Worm (Caenorhabditis elegans) whole organism, midembryonic: ENCODE measurements around the gene T02H6.4.

ENCODE experiments used
- tab-1 ChIP-seq: fragments of 200-800 bp; sonication (Bioruptor generic); IDR thresholded peaks from 2 replicates; pipeline ENCODE4 v1.3.6; 2022; ENCODE audit warnings: missing genetic modification characterization, missing compliant biosample characterization
- ztf-29 ChIP-seq: fragments of 200-800 bp; sonication (Bioruptor generic); IDR thresholded peaks from 2 replicates; pipeline ENCODE4 v1.3.6; 2022; ENCODE audit warnings: missing genetic modification reagents, missing genetic modification characterization, missing compliant biosample characterization

DNA sequence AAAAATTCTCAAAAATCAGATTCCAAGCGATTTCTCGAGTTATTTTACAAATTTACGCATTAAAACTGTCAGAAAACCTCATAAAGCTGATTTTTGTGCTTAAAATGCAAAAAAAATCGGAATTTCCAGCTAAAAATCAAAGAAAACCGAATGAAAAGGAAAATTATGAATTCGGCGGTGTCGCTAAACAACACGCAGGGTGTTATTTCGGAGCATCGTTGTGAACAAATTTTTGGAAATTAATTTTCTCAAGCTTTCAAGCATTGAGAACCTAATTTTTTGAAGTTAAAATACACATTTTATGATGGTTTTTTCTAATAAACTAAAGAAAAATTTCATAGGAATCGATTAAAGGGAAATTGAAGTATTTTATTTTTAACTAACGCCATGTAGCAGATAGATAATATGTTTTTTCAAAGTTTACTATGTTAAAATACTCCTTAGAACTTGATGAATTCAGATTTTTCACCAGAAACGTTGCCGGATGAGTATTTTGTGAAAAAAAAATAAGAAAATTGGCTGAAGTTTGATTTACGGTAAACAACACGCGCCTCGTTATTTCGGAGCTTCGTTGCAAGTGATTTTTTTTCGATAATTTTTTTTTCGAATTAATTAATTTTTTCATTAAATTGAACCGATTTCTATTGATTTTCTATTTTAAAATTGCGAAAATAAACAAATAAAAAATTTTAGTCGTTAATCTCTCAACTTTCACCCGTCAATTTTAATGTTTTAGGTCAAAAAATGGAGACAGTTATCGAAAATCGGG is 11.7 kb downstream of the T02H6.4 start, which contains the start of gene thoc-1:
- TF ChIP-seq tab-1 (no peak), ztf-29 (GFP tag; lab: Robert Waterston, UW) (no peak)
